Worm (Caenorhabditis elegans) whole organism, mixed stage, embryonic: ENCODE measurements around the gene F54C4.4.
"Not testable (repeated sequence)": the region's sequence is repeated elsewhere in the genome, so short reads cannot be mapped to it uniquely, and the experiment has no call there.

Experiments used
- bed-3 ChIP-seq: fragments of 200-800 bp; sonication (Bioruptor generic); optimal IDR thresholded peaks from 3 replicates; lab custom pipeline; 2018; ENCODE audit warnings: mild to moderate bottlenecking, missing genetic modification characterization, moderate library complexity, missing compliant biosample characterization
- blmp-1 ChIP-seq: fragments of 150-350 bp; optimal IDR thresholded peaks from 2 replicates; lab custom pipeline; 2014; ENCODE audit warnings: missing biosample characterization, missing genetic modification characterization
- ceh-39 ChIP-seq: fragments of 150-350 bp; optimal IDR thresholded peaks from 2 replicates; lab custom pipeline; 2014; ENCODE audit warnings: missing biosample characterization, missing genetic modification characterization
- ceh-43 ChIP-seq: fragments of 200-800 bp; sonication (Bioruptor generic); optimal IDR thresholded peaks from 2 replicates; lab custom pipeline; 2018; ENCODE audit warnings: mild to moderate bottlenecking, missing genetic modification characterization, moderate library complexity, missing compliant biosample characterization
- ceh-83 ChIP-seq: fragments of 200-800 bp; sonication (Bioruptor generic); optimal IDR thresholded peaks from 2 replicates; lab custom pipeline; 2018; ENCODE audit warnings: mild to moderate bottlenecking, missing genetic modification characterization, missing compliant biosample characterization
- ces-1 ChIP-seq: fragments of 150-350 bp; optimal IDR thresholded peaks from 2 replicates; lab custom pipeline; 2014; ENCODE audit warnings: missing biosample characterization, missing genetic modification reagents, missing genetic modification characterization
- cnd-1 ChIP-seq: fragments of 200-800 bp; sonication (Bioruptor generic); optimal IDR thresholded peaks from 2 replicates; lab custom pipeline; 2018; ENCODE audit warnings: mild to moderate bottlenecking, missing genetic modification characterization, missing compliant biosample characterization
- drap-1 ChIP-seq: fragments of 200-800 bp; sonication (Bioruptor generic); optimal IDR thresholded peaks from 3 replicates; lab custom pipeline; 2018; ENCODE audit warnings: mild to moderate bottlenecking, missing genetic modification characterization, missing compliant biosample characterization
- elt-1 ChIP-seq: sonication (generic microtip); optimal IDR thresholded peaks from 2 replicates; lab custom pipeline; 2017; ENCODE audit warnings: missing genetic modification characterization, mild to moderate bottlenecking, missing compliant biosample characterization, antibody characterized with exemption, moderate library complexity, borderline replicate concordance; ENCODE audit not compliant: insufficient read depth
- elt-3 ChIP-seq: fragments of 150-350 bp; optimal IDR thresholded peaks from 2 replicates; lab custom pipeline; 2014; ENCODE audit warnings: missing biosample characterization, missing genetic modification characterization
- flh-1 ChIP-seq: fragments of 200-800 bp; sonication (Bioruptor generic); optimal IDR thresholded peaks from 2 replicates; lab custom pipeline; 2018; ENCODE audit warnings: mild to moderate bottlenecking, missing genetic modification characterization, moderate library complexity, missing compliant biosample characterization
- ham-2 ChIP-seq: fragments of 200-800 bp; sonication (Bioruptor generic); optimal IDR thresholded peaks from 2 replicates; lab custom pipeline; 2018; ENCODE audit warnings: mild to moderate bottlenecking, missing genetic modification characterization, missing compliant biosample characterization
- hlh-1 ChIP-seq: fragments of 150-350 bp; optimal IDR thresholded peaks from 2 replicates; lab custom pipeline; 2014; ENCODE audit warnings: missing biosample characterization, missing genetic modification reagents, missing genetic modification characterization
- lin-13 ChIP-seq: fragments of 150-350 bp; optimal IDR thresholded peaks from 2 replicates; lab custom pipeline; 2014; ENCODE audit warnings: missing biosample characterization, missing genetic modification characterization
- lsy-2 ChIP-seq: fragments of 150-350 bp; optimal IDR thresholded peaks from 2 replicates; lab custom pipeline; 2014; ENCODE audit warnings: missing biosample characterization, missing genetic modification characterization
- mab-5 ChIP-seq: fragments of 150-350 bp; optimal IDR thresholded peaks from 2 replicates; lab custom pipeline; 2014; ENCODE audit warnings: missing biosample characterization, missing genetic modification characterization
- mep-1 ChIP-seq: fragments of 150-350 bp; optimal IDR thresholded peaks from 2 replicates; lab custom pipeline; 2017; ENCODE audit warnings: missing biosample characterization, missing genetic modification reagents, missing genetic modification characterization, inconsistent platforms
- mls-2 ChIP-seq: sonication (generic microtip); optimal IDR thresholded peaks from 2 replicates; lab custom pipeline; 2016; ENCODE audit warnings: mild to moderate bottlenecking, missing genetic modification characterization, moderate library complexity, missing compliant biosample characterization
- nhr-12 ChIP-seq: fragments of 150-350 bp; optimal IDR thresholded peaks from 2 replicates; lab custom pipeline; 2014; ENCODE audit warnings: missing biosample characterization, missing genetic modification characterization
- nhr-237 ChIP-seq: fragments of 150-350 bp; optimal IDR thresholded peaks from 2 replicates; lab custom pipeline; 2014; ENCODE audit warnings: missing biosample characterization, missing genetic modification characterization
- nhr-28 ChIP-seq: fragments of 150-350 bp; optimal IDR thresholded peaks from 2 replicates; lab custom pipeline; 2014; ENCODE audit warnings: missing biosample characterization, missing genetic modification characterization
- nhr-76 ChIP-seq: sonication (generic microtip); optimal IDR thresholded peaks from 2 replicates; lab custom pipeline; 2017; ENCODE audit warnings: missing biosample characterization, missing genetic modification characterization
- pha-4 ChIP-seq: fragments of 150-350 bp; optimal IDR thresholded peaks from 2 replicates; lab custom pipeline; 2018; ENCODE audit warnings: missing biosample characterization, missing genetic modification reagents, missing genetic modification characterization
- sem-2 ChIP-seq: fragments of 200-800 bp; sonication (Bioruptor generic); optimal IDR thresholded peaks from 2 replicates; lab custom pipeline; 2018; ENCODE audit warnings: mild to moderate bottlenecking, missing genetic modification characterization, missing compliant biosample characterization
- snpc-4 ChIP-seq: fragments of 150-350 bp; optimal IDR thresholded peaks from 2 replicates; lab custom pipeline; 2014; ENCODE audit warnings: missing biosample characterization, missing genetic modification characterization
- sptf-1 ChIP-seq: sonication (generic microtip); optimal IDR thresholded peaks from 2 replicates; lab custom pipeline; 2017; ENCODE audit warnings: mild to moderate bottlenecking, missing genetic modification characterization, moderate library complexity, missing compliant biosample characterization
- unc-62 ChIP-seq: fragments of 150-350 bp; optimal IDR thresholded peaks from 2 replicates; lab custom pipeline; 2014; ENCODE audit warnings: missing biosample characterization, missing genetic modification reagents, missing genetic modification characterization
- zip-8 ChIP-seq: fragments of 150-350 bp; optimal IDR thresholded peaks from 2 replicates; lab custom pipeline; 2014; ENCODE audit warnings: missing biosample characterization, missing genetic modification characterization
- ztf-11 ChIP-seq: fragments of 150-350 bp; optimal IDR thresholded peaks from 2 replicates; lab custom pipeline; 2014; ENCODE audit warnings: missing biosample characterization, missing genetic modification characterization

The F54C4.4 gene

DNA sequence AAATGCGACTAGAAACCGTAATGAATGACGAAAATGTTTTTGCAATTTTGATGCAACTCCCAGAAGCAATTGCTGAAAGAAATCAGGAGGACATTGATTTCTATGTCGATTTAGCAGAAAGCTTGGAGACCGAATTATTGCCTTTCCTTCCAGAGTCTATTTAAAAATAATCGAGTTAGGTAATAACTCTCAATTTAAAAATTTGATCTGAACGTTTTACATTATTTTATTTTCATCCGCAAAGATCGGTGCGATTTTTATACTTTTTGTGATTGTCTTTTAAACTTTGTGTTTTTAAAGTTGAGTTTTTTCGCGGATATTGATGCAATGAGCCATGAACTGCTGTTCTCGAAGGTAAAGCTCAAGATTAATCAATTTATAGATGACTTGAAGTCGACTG, 37.3 kb upstream of the F54C4.4 start, which contains the start of gene pals-23:
pals-23 (plus strand) TSS at position 301 of the 400 bp plus-strand sequence.
- TF ChIP-seq blmp-1 (tag; lab: Kevin White, UChicago) (no peak), lin-13 (tag; lab: Kevin White, UChicago) (no peak), unc-62 (GFP tag; lab: Kevin White, UChicago) (no peak), elt-3 (tag; lab: Kevin White, UChicago) (no peak), ztf-11 (no peak), cnd-1 (tag; lab: Kevin White, UChicago) (no peak), elt-1 (no peak), mab-5 (no peak), nhr-76 (no peak), hlh-1 (tag; lab: Kevin White, UChicago) (no peak), nhr-28 (tag; lab: Kevin White, UChicago) (no peak), mls-2 (tag; lab: Kevin White, UChicago) (no peak), mep-1 (no peak), nhr-12 (tag; lab: Kevin White, UChicago) (no peak), sem-2 (GFP tag; lab: Kevin White, UChicago) (no peak), zip-8 (tag; lab: Kevin White, UChicago) (no peak), ces-1 (GFP tag; lab: Kevin White, UChicago) (no peak)
- TF ChIP-seq, all 35 proteins: peak for 0

DNA sequence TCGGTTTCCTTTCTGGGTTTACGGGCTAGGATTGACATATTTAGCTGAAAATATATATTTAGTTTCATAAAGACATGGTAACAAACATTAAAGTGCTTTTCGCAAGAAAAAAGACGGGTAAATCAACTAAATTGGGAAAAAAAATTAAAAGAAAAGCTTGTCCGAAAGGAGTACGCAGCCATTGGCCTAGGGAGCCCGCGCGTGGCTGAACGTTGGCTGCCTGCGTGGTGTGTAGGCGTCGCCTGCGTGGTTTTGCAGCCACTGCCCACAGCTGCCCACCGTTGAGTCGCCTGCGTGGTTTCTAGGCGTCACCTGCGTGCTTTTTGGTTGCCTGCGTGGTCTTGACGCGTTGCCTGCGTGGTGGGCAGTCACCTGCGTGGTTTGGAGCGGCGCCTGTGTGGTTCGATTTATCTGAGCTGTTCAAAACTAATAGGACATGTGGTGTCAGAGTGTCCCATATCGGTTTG, 34.8 kb upstream of the F54C4.4 start, which contains the start of gene C29F9.12:
C29F9.12 (minus strand) TSS at position 51 of the 467 bp plus-strand sequence.
- not testable (repeated sequence) for TF ChIP-seq nhr-76; ces-1 (GFP tag; lab: Kevin White, UChicago); ham-2 (GFP tag; lab: Kevin White, UChicago)

- TF ChIP-seq unc-62 (GFP tag; lab: Kevin White, UChicago) (no peak), sem-2 (GFP tag; lab: Kevin White, UChicago) (no peak), nhr-237 (no peak), ztf-11 (no peak), mls-2 (tag; lab: Kevin White, UChicago) (no peak)
Measured at ce11 chrIII:120199-120598, 33.0 kb upstream of the F54C4.4 start, which contains the start of gene pals-24. pals-24 (plus strand) TSS chrIII:120435.

DNA sequence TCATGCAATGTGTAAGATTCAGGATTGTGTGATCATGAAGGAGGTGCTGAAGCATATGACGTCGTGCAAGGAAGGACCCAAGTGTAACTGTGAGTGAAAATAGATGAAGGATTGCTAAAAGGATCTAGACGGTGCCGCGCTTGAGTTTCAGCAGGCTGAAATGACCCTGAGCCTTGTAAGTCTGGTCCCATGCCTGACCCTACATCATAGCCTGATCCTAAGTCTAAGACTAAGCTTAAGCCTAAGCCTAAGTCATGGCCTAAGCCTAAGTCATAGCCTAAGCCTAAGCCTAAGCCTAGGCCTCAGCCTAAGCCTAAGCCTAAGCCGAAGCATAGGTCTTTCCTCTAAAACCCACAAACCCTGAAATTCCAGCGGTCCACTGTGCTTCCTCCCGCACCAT, 30.7 kb upstream of the F54C4.4 start:
- no peak for TF ChIP-seq flh-1
- no peak for TF ChIP-seq elt-3 (tag; lab: Kevin White, UChicago)
- TF ChIP-seq lsy-2 (tag; lab: Kevin White, UChicago) = no peak
- TF ChIP-seq mls-2 (tag; lab: Kevin White, UChicago) = no peak
- TF ChIP-seq elt-1 = no peak
- TF ChIP-seq unc-62 (GFP tag; lab: Kevin White, UChicago) = no peak
- no peak for TF ChIP-seq lin-13 (tag; lab: Kevin White, UChicago)
- TF ChIP-seq snpc-4 (tag; lab: Kevin White, UChicago) = no peak
- TF ChIP-seq sem-2 (GFP tag; lab: Kevin White, UChicago) = no peak
- TF ChIP-seq ztf-11 = no peak
- no peak for TF ChIP-seq sptf-1 (tag; lab: Kevin White, UChicago)
- no peak for TF ChIP-seq bed-3 (GFP tag; lab: Kevin White, UChicago)
- no peak for TF ChIP-seq pha-4 (tag; lab: Kevin White, UChicago)
- no peak for TF ChIP-seq hlh-1 (tag; lab: Kevin White, UChicago)
- TF ChIP-seq ceh-39 = no peak

DNA sequence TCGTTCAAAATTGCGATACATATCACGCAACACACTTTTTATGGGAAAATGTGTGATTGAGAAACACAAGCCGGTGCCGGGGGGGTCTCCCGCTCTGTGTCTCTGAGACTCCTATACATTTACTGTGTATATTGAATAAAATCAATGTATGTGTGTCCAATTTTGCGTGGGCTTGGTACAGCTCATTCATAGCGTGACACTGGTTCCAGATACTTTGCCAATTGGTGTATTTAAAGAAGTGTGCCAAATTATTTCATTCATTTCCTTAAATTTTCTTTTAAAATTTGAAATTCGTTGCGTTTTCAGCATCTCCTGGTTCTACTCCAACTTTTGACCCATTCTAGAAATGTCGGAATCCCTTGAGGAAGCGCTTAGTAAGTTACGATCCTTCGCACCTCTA, 30.0 kb upstream of the F54C4.4 start, which contains the start of gene C29F9.5:
C29F9.5 (plus strand) TSS at position 301 of the 400 bp plus-strand sequence.
- TF ChIP-seq ceh-39 (no peak), ceh-43 (GFP tag; lab: Kevin White, UChicago) (no peak), blmp-1 (tag; lab: Kevin White, UChicago) (no peak), unc-62 (GFP tag; lab: Kevin White, UChicago) (no peak), hlh-1 (tag; lab: Kevin White, UChicago) (no peak), flh-1 (no peak), ceh-83 (GFP tag; lab: Kevin White, UChicago) (no peak), ham-2 (GFP tag; lab: Kevin White, UChicago) (no peak), zip-8 (tag; lab: Kevin White, UChicago) (no peak), nhr-28 (tag; lab: Kevin White, UChicago) (no peak), cnd-1 (tag; lab: Kevin White, UChicago) (no peak), nhr-76 (no peak), elt-1 (no peak), drap-1 (GFP tag; lab: Kevin White, UChicago) (no peak), mep-1 (no peak)
